Fruit fly (Drosophila melanogaster): ENCODE measurements around the gene CG13082.

Gene CG13082

dm6 chr2L:19575626-19576298 is 37.5 kb downstream of the CG13082 start (continued):
- peak; percentile 96 for TF ChIP-seq pnt (GFP tag; optimal IDR thresholded peaks at IDR 0.05)
- TF ChIP-seq CG6683 (GFP tag; optimal IDR thresholded peaks at IDR 0.05): peak; percentile 86
- TF ChIP-seq HmgD (GFP tag; optimal IDR thresholded peaks at IDR 0.05): peak; percentile 63
- TF ChIP-seq CG9797 (GFP tag; optimal IDR thresholded peaks at IDR 0.05): peak; percentile 51
- TF ChIP-seq Mrtf (GFP tag; IDR thresholded peaks at IDR 0.05): peak; percentile 92
- TF ChIP-seq Nf-YB (GFP tag; optimal IDR thresholded peaks at IDR 0.05): peak; percentile 85
- TF ChIP-seq chinmo (GFP tag; IDR thresholded peaks at IDR 0.05; ENCODE audit: partially characterized antibody): peak; percentile 89
- no peak for TF ChIP-seq sna (GFP tag; IDR thresholded peaks at IDR 0.05; ENCODE audit: partially characterized antibody)
- peak; percentile 93 for TF ChIP-seq CG4282 (GFP tag; optimal IDR thresholded peaks at IDR 0.05)
- peak; percentile 90 for TF ChIP-seq CG12236 (GFP tag; optimal IDR thresholded peaks at IDR 0.05)
- peak; percentile 68 for TF ChIP-seq CG1024 (GFP tag; IDR thresholded peaks at IDR 0.05)
- TF ChIP-seq Rx (GFP tag; IDR thresholded peaks at IDR 0.05): peak; percentile 92
- peak; percentile 97 for TF ChIP-seq Sox100B (GFP tag; optimal IDR thresholded peaks at IDR 0.05)
- TF ChIP-seq HLH54F (GFP tag; optimal IDR thresholded peaks at IDR 0.05): peak; percentile 98
- TF ChIP-seq CG2116 (GFP tag; optimal IDR thresholded peaks at IDR 0.05): peak; percentile 87
- TF ChIP-seq CG1602 (GFP tag; optimal IDR thresholded peaks at IDR 0.05): peak; percentile 96
- peak; percentile 97 for TF ChIP-seq CG17829 (tag; optimal IDR thresholded peaks at IDR 0.05)
- no peak; the same call in 1 of the 2 replicates for TF ChIP-seq CG42726 (GFP tag; IDR thresholded peaks at IDR 0.05; ENCODE audit: partially characterized antibody)
- no peak for TF ChIP-seq mld (GFP tag; IDR thresholded peaks at IDR 0.05; ENCODE audit: partially characterized antibody)
- TF ChIP-seq al (GFP tag; IDR thresholded peaks at IDR 0.05): peak; percentile 95
- peak; percentile 98 for TF ChIP-seq bcd (GFP tag; optimal IDR thresholded peaks at IDR 0.05)
- peak; percentile 97 for TF ChIP-seq Hmr (GFP tag; optimal IDR thresholded peaks at IDR 0.05)
- TF ChIP-seq CG32772 (GFP tag; IDR thresholded peaks at IDR 0.05): peak; percentile 92
- TF ChIP-seq psq (GFP tag; optimal IDR thresholded peaks at IDR 0.05): peak; percentile 86
- TF ChIP-seq CG32532 (GFP tag; IDR thresholded peaks at IDR 0.05): peak; percentile 94
- TF ChIP-seq so (GFP tag; IDR thresholded peaks at IDR 0.05): peak; percentile 91; the same call in 2 of the 3 replicates
- peak; percentile 91 for TF ChIP-seq CG6854 (GFP tag; optimal IDR thresholded peaks at IDR 0.05)
- TF ChIP-seq cwo (GFP tag; optimal IDR thresholded peaks at IDR 0.05): peak; percentile 93
- TF ChIP-seq CG12769 (tag; optimal IDR thresholded peaks at IDR 0.05): peak; percentile 97
- TF ChIP-seq kay (GFP tag; optimal IDR thresholded peaks at IDR 0.05): peak; percentile 91
- peak; percentile 98 for TF ChIP-seq Hsf (GFP tag; optimal IDR thresholded peaks at IDR 0.05)
- peak; percentile 97 for TF ChIP-seq tio (GFP tag; optimal IDR thresholded peaks at IDR 0.05)
- TF ChIP-seq CG17361 (GFP tag; IDR thresholded peaks at IDR 0.05): peak; percentile 99
- TF ChIP-seq fru (optimal IDR thresholded peaks at IDR 0.05): no peak
- TF ChIP-seq gcm2 (GFP tag; optimal IDR thresholded peaks at IDR 0.05): peak; percentile 87
- TF ChIP-seq CG2129 (GFP tag; IDR thresholded peaks at IDR 0.05; ENCODE audit: partially characterized antibody): no peak
- peak; percentile 93 for TF ChIP-seq CG12219 (GFP tag; optimal IDR thresholded peaks at IDR 0.05)
- no peak for TF ChIP-seq hbn (GFP tag; IDR thresholded peaks at IDR 0.05; ENCODE audit: partially characterized antibody)
- peak; percentile 89 for TF ChIP-seq tap (tag; optimal IDR thresholded peaks at IDR 0.05)
- peak; percentile 97 for TF ChIP-seq ind (GFP tag; optimal IDR thresholded peaks at IDR 0.05)
- peak; percentile 88 for TF ChIP-seq CG31388 (GFP tag; optimal IDR thresholded peaks at IDR 0.05)
- TF ChIP-seq CG13287 (GFP tag; IDR thresholded peaks at IDR 0.05; ENCODE audit: partially characterized antibody): peak; percentile 13; the same call in 1 of the 2 replicates
- peak; percentile 92 for TF ChIP-seq luna (GFP tag; optimal IDR thresholded peaks at IDR 0.05)
- TF ChIP-seq CG17802 (tag; optimal IDR thresholded peaks at IDR 0.05): peak; percentile 87
- TF ChIP-seq CG14667 (GFP tag; IDR thresholded peaks at IDR 0.05): peak; percentile 87
- no peak for TF ChIP-seq prd (optimal IDR thresholded peaks at IDR 0.05)
- peak; percentile 96 for TF ChIP-seq prd (GFP tag; IDR thresholded peaks at IDR 0.05)
- no peak for TF ChIP-seq nerfin-2 (GFP tag; IDR thresholded peaks at IDR 0.05; ENCODE audit: partially characterized antibody)
- TF ChIP-seq CG12155 (GFP tag; optimal IDR thresholded peaks at IDR 0.05): peak; percentile 94
- peak; percentile 82 for TF ChIP-seq ftz-f1 (GFP tag; optimal IDR thresholded peaks at IDR 0.05)
